Worm (Caenorhabditis elegans): ENCODE measurements around the gene eas-1.

- no peak for TF ChIP-seq lin-32 (GFP tag; optimal IDR thresholded peaks at IDR 0.05)
- TF ChIP-seq lsy-2 (tag; optimal IDR thresholded peaks at IDR 0.05): no peak
- no peak for TF ChIP-seq bed-3 (GFP tag; optimal IDR thresholded peaks at IDR 0.05)
These were observed 16.5 kb downstream of the eas-1 start, which contains the start of gene C27D9.2 for ce11 chrII:4756751-4757150.
